Worm (Caenorhabditis elegans) whole organism, young adult: Measurements from ENCODE around the gene dlc-1.

Experiments used
- B0019.2 ChIP-seq: fragments of 200-800 bp; sonication (Bioruptor generic); conservative IDR thresholded peaks from 2 replicates; pipeline ENCODE4 v1.3.6; 2022; ENCODE audit warnings: missing genetic modification reagents, missing genetic modification characterization, missing compliant biosample characterization
- B0261.1 ChIP-seq: sonication (generic microtip); optimal IDR thresholded peaks from 2 replicates; lab custom pipeline; 2016; ENCODE audit warnings: mild to moderate bottlenecking, missing genetic modification characterization, moderate library complexity, missing compliant biosample characterization
- F37B4.10 ChIP-seq: fragments of 200-800 bp; sonication (Bioruptor generic); IDR thresholded peaks from 2 replicates; pipeline ENCODE4 v1.3.6; 2022; ENCODE audit warnings: missing genetic modification characterization, missing compliant biosample characterization
- F52B5.7 ChIP-seq: sonication (generic microtip); optimal IDR thresholded peaks from 2 replicates; lab custom pipeline; 2016; ENCODE audit warnings: mild to moderate bottlenecking, missing genetic modification characterization, missing compliant biosample characterization
- T26A5.8 ChIP-seq: sonication (generic microtip); optimal IDR thresholded peaks from 2 replicates; lab custom pipeline; 2016; ENCODE audit warnings: missing genetic modification characterization, missing compliant biosample characterization
- Y79H2A.3 ChIP-seq: fragments of 200-800 bp; sonication (Bioruptor generic); conservative IDR thresholded peaks from 2 replicates; pipeline ENCODE4 v1.3.6; 2022; ENCODE audit warnings: missing genetic modification reagents, missing genetic modification characterization, missing compliant biosample characterization
- Y95B8A.8 ChIP-seq: fragments of 200-800 bp; sonication (Bioruptor generic); IDR thresholded peaks from 2 replicates; pipeline ENCODE4 v1.3.6; 2022; ENCODE audit warnings: missing genetic modification reagents, missing genetic modification characterization, missing compliant biosample characterization
- akir-1 ChIP-seq: fragments of 200-800 bp; sonication (Bioruptor generic); optimal IDR thresholded peaks from 2 replicates; lab custom pipeline; 2018; ENCODE audit warnings: mild to moderate bottlenecking, missing genetic modification characterization, moderate library complexity, missing compliant biosample characterization
- ama-1 ChIP-seq, 3 experiments: fragments of 150-350 bp in 1 of 3; sonication (generic microtip) in 2 of 3; optimal IDR thresholded peaks; 2 replicates each; lab custom pipeline; 2014 to 2018; ENCODE audit warnings: missing biosample characterization in 2 of 3, missing genetic modification characterization in 2 of 3, missing genetic modification reagents in 2 of 3
- atf-7 ChIP-seq: sonication (generic microtip); optimal IDR thresholded peaks from 2 replicates; lab custom pipeline; 2017; ENCODE audit warnings: mild to moderate bottlenecking, missing genetic modification characterization, missing compliant biosample characterization
- attf-3 ChIP-seq: fragments of 200-800 bp; sonication (Bioruptor generic); conservative IDR thresholded peaks from 2 replicates; pipeline ENCODE4 v1.3.6; 2022; ENCODE audit warnings: missing genetic modification reagents, missing genetic modification characterization, missing compliant biosample characterization
- attf-5 ChIP-seq: fragments of 200-800 bp; sonication (Bioruptor generic); optimal IDR thresholded peaks from 2 replicates; lab custom pipeline; 2018; ENCODE audit warnings: mild to moderate bottlenecking, missing genetic modification characterization, missing compliant biosample characterization
- attf-6 ChIP-seq: fragments of 200-800 bp; sonication (Bioruptor generic); IDR thresholded peaks from 2 replicates; pipeline ENCODE4 v1.3.6; 2022; ENCODE audit warnings: missing genetic modification reagents, missing genetic modification characterization, missing compliant biosample characterization
- bed-1 ChIP-seq: fragments of 200-800 bp; sonication (Bioruptor generic); IDR thresholded peaks from 2 replicates; pipeline ENCODE4 v1.3.6; 2022; ENCODE audit warnings: missing genetic modification reagents, missing genetic modification characterization, missing compliant biosample characterization
- cebp-1 ChIP-seq, 2 experiments: fragments of 200-800 bp in 1 of 2; sonication (Bioruptor generic) in 1 of 2; sonication (generic microtip) in 1 of 2; IDR thresholded peaks in 1 of 2; optimal IDR thresholded peaks in 1 of 2; 2 replicates each; pipeline versions ENCODE4 v1.3.6 to Lab custom; 2017 to 2022; ENCODE audit warnings: missing compliant biosample characterization in 2 of 2, missing genetic modification characterization in 2 of 2, mild to moderate bottlenecking in 1 of 2, missing genetic modification reagents in 1 of 2, moderate library complexity in 1 of 2
- cebp-2 ChIP-seq: fragments of 200-800 bp; sonication (Bioruptor generic); IDR thresholded peaks from 2 replicates; pipeline ENCODE4 v1.3.6; 2022; ENCODE audit warnings: missing genetic modification characterization, missing compliant biosample characterization
- ceh-79 ChIP-seq: sonication (generic microtip); optimal IDR thresholded peaks from 2 replicates; lab custom pipeline; 2017; ENCODE audit warnings: mild to moderate bottlenecking, missing genetic modification characterization, missing compliant biosample characterization
- dox-1 ChIP-seq: fragments of 200-800 bp; sonication (Bioruptor generic); IDR thresholded peaks from 2 replicates; pipeline ENCODE4 v1.3.6; 2022; ENCODE audit warnings: missing genetic modification reagents, missing genetic modification characterization, missing compliant biosample characterization
- egl-44 ChIP-seq: fragments of 200-800 bp; sonication (Bioruptor generic); IDR thresholded peaks from 2 replicates; pipeline ENCODE4 v1.3.6; 2022; ENCODE audit warnings: missing genetic modification reagents, missing genetic modification characterization, missing compliant biosample characterization
- ets-4 ChIP-seq: fragments of 200-800 bp; sonication (Bioruptor generic); optimal IDR thresholded peaks from 2 replicates; lab custom pipeline; 2018; ENCODE audit warnings: mild to moderate bottlenecking, missing genetic modification characterization, missing compliant biosample characterization
- let-607 ChIP-seq, 2 experiments: fragments of 200-800 bp in 1 of 2; sonication (Bioruptor generic) in 1 of 2; sonication (generic microtip) in 1 of 2; optimal IDR thresholded peaks; 2 replicates each; lab custom pipeline; 2016 to 2018; ENCODE audit warnings: mild to moderate bottlenecking in 2 of 2, missing compliant biosample characterization in 2 of 2, missing genetic modification characterization in 2 of 2, moderate library complexity in 2 of 2, missing genotype in 1 of 2
- lin-40 ChIP-seq: sonication (generic microtip); optimal IDR thresholded peaks from 2 replicates; lab custom pipeline; 2016; ENCODE audit warnings: missing genetic modification characterization, mild to moderate bottlenecking, missing compliant biosample characterization, missing genotype, missing genetic modification reagents
- lin-54 ChIP-seq: fragments of 200-800 bp; sonication (Bioruptor generic); optimal IDR thresholded peaks from 2 replicates; lab custom pipeline; 2018; ENCODE audit warnings: mild to moderate bottlenecking, missing genetic modification characterization, missing compliant biosample characterization
- lsl-1 ChIP-seq: fragments of 200-800 bp; sonication (Bioruptor generic); optimal IDR thresholded peaks from 2 replicates; lab custom pipeline; 2018; ENCODE audit warnings: mild to moderate bottlenecking, missing genetic modification characterization, moderate library complexity, missing compliant biosample characterization
- madf-10 ChIP-seq: sonication (generic microtip); optimal IDR thresholded peaks from 2 replicates; lab custom pipeline; 2016; ENCODE audit warnings: mild to moderate bottlenecking, missing genetic modification characterization, missing compliant biosample characterization
- madf-6 ChIP-seq: fragments of 200-800 bp; sonication (Bioruptor generic); IDR thresholded peaks from 2 replicates; pipeline ENCODE4 v1.3.6; 2022; ENCODE audit warnings: missing genetic modification reagents, missing genetic modification characterization, missing compliant biosample characterization
- mes-4 ChIP-seq: sonication (generic microtip); optimal IDR thresholded peaks from 2 replicates; lab custom pipeline; 2016; ENCODE audit warnings: missing genotype, missing genetic modification characterization, missing compliant biosample characterization
- nhr-179 ChIP-seq: sonication (generic microtip); optimal IDR thresholded peaks from 2 replicates; lab custom pipeline; 2016; ENCODE audit warnings: mild to moderate bottlenecking, missing genetic modification characterization, missing compliant biosample characterization
- nhr-80 ChIP-seq: sonication (generic microtip); optimal IDR thresholded peaks from 2 replicates; lab custom pipeline; 2016; ENCODE audit warnings: missing genetic modification characterization, missing compliant biosample characterization
- repo-1 ChIP-seq: sonication (generic microtip); optimal IDR thresholded peaks from 2 replicates; lab custom pipeline; 2017; ENCODE audit warnings: mild to moderate bottlenecking, missing genetic modification characterization, missing compliant biosample characterization
- somi-1 ChIP-seq: fragments of 200-800 bp; sonication (Bioruptor generic); optimal IDR thresholded peaks from 2 replicates; lab custom pipeline; 2018; ENCODE audit warnings: mild to moderate bottlenecking, missing genetic modification characterization, missing compliant biosample characterization
- sptf-2 ChIP-seq: fragments of 200-800 bp; sonication (Bioruptor generic); optimal IDR thresholded peaks from 2 replicates; lab custom pipeline; 2018; ENCODE audit warnings: mild to moderate bottlenecking, missing genetic modification characterization, missing compliant biosample characterization
- tbp1 ChIP-seq: fragments of 200-800 bp; sonication (Bioruptor generic); optimal IDR thresholded peaks from 2 replicates; lab custom pipeline; 2018; ENCODE audit warnings: mild to moderate bottlenecking, missing genetic modification characterization, missing compliant biosample characterization
- xnd-1 ChIP-seq: sonication (generic microtip); optimal IDR thresholded peaks from 2 replicates; lab custom pipeline; 2016; ENCODE audit warnings: missing genotype, missing genetic modification reagents, missing genetic modification characterization, missing compliant biosample characterization
- zim-3 ChIP-seq: sonication (generic microtip); optimal IDR thresholded peaks from 2 replicates; lab custom pipeline; 2017; ENCODE audit warnings: mild to moderate bottlenecking, missing genetic modification characterization, moderate library complexity, missing compliant biosample characterization
- ztf-26 ChIP-seq: sonication (generic microtip); optimal IDR thresholded peaks from 2 replicates; lab custom pipeline; 2017; ENCODE audit warnings: missing genetic modification characterization, missing compliant biosample characterization
- ztf-28 ChIP-seq: fragments of 200-800 bp; sonication (Bioruptor generic); IDR thresholded peaks from 2 replicates; pipeline ENCODE4 v1.3.6; 2022; ENCODE audit warnings: missing genetic modification reagents, missing genetic modification characterization, missing compliant biosample characterization

Gene dlc-1

DNA sequence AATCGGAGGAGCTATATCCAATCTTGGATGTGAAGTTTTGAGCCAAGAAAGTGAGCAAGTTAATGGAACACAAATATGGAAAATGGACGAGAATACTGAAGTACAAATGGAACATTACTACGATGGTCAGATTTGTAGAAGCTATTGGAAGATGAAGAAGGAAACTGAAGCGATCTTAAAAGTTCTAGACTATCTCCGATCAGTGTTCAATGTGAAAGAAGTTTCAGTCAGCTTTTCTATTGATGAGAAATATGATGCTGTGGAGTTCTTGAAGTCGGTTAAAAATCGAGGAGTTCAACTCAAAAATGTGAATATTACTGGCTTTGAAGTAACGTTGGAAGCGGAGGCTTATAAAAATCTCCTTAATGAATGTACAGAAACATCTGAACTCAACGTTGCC is 35.5 kb upstream of the dlc-1 start:
- no peak for TF ChIP-seq B0261.1 (tag; lab: Kevin White, UChicago)
- TF ChIP-seq cebp-1 (GFP tag; IDR thresholded peaks at IDR 0.05; lab: Robert Waterston, UW): no peak
- TF ChIP-seq cebp-1 (tag; optimal IDR thresholded peaks at IDR 0.05; lab: Kevin White, UChicago): no peak
- TF ChIP-seq madf-10 (tag; lab: Kevin White, UChicago): no peak
- no peak for TF ChIP-seq F37B4.10
- no peak for TF ChIP-seq mes-4 (tag; lab: Kevin White, UChicago)
- no peak for TF ChIP-seq sptf-2 (GFP tag; lab: Kevin White, UChicago)
- TF ChIP-seq atf-7: no peak
- TF ChIP-seq B0019.2 (GFP tag; lab: Robert Waterston, UW): no peak
- no peak for TF ChIP-seq cebp-2 (GFP tag; lab: Robert Waterston, UW)
- TF ChIP-seq F52B5.7 (tag; lab: Kevin White, UChicago): no peak
- no peak for TF ChIP-seq zim-3 (tag; lab: Kevin White, UChicago)
- TF ChIP-seq let-607 (tag; optimal IDR thresholded peaks at IDR 0.05; lab: Kevin White, UChicago): no peak
- TF ChIP-seq ama-1 (optimal IDR thresholded peaks at IDR 0.05; lab: Kevin White, UChicago): no peak
- no peak for TF ChIP-seq ama-1 (GFP tag; optimal IDR thresholded peaks at IDR 0.05; lab: Kevin White, UChicago)
- no peak for TF ChIP-seq egl-44
- no peak for TF ChIP-seq tbp1 (GFP tag; lab: Kevin White, UChicago)
- TF ChIP-seq nhr-179 (tag; lab: Kevin White, UChicago): no peak
- TF ChIP-seq ztf-28: no peak
- TF ChIP-seq ceh-79: no peak
- TF ChIP-seq Y95B8A.8 (GFP tag; lab: Robert Waterston, UW): no peak
- no peak for TF ChIP-seq lsl-1 (GFP tag; lab: Kevin White, UChicago)

- TF ChIP-seq lin-54 (no peak), lin-40 (tag; lab: Kevin White, UChicago) (no peak), madf-6 (no peak), ama-1 (optimal IDR thresholded peaks at IDR 0.05; lab: Kevin White, UChicago) (no peak), ama-1 (GFP tag; optimal IDR thresholded peaks at IDR 0.05; lab: Kevin White, UChicago) (no peak), bed-1 (GFP tag; lab: Robert Waterston, UW) (no peak), somi-1 (GFP tag; lab: Kevin White, UChicago) (no peak), B0019.2 (GFP tag; lab: Robert Waterston, UW) (no peak), Y79H2A.3 (no peak), repo-1 (tag; lab: Kevin White, UChicago) (no peak), attf-5 (GFP tag; lab: Kevin White, UChicago) (no peak), T26A5.8 (tag; lab: Kevin White, UChicago) (no peak)
These were observed 34.6 kb upstream of the dlc-1 start, which contains the start of gene sdz-15 for ce11 chrIII:6498176-6498575. Gene sdz-15, plus strand, starts transcription at chrIII:6498476.

ce11 chrIII:6495191-6495723 is 31.7 kb upstream of the dlc-1 start, which contains the start of gene F23F12.13:
Gene F23F12.13, plus strand, starts transcription at chrIII:6495673.
- peak; percentile 54 for TF ChIP-seq nhr-80 (tag; lab: Kevin White, UChicago)
- no peak for TF ChIP-seq somi-1 (GFP tag; lab: Kevin White, UChicago)

- TF ChIP-seq F52B5.7 (tag; lab: Kevin White, UChicago) (no peak), mes-4 (tag; lab: Kevin White, UChicago) (no peak), madf-10 (tag; lab: Kevin White, UChicago) (no peak), attf-6 (no peak), ets-4 (GFP tag; lab: Kevin White, UChicago) (no peak), T26A5.8 (tag; lab: Kevin White, UChicago) (no peak), attf-3 (no peak), akir-1 (GFP tag; lab: Kevin White, UChicago) (no peak), ztf-26 (tag; lab: Kevin White, UChicago) (no peak), ama-1 (optimal IDR thresholded peaks at IDR 0.05; lab: Kevin White, UChicago) (no peak), ama-1 (GFP tag; optimal IDR thresholded peaks at IDR 0.05; lab: Kevin White, UChicago) (no peak), dox-1 (GFP tag; lab: Robert Waterston, UW) (no peak), xnd-1 (tag; lab: Kevin White, UChicago) (no peak)
These were observed 29.2 kb upstream of the dlc-1 start, which contains the start of gene srb-11 for ce11 chrIII:6492807-6493206. Gene srb-11, minus strand, starts transcription at chrIII:6492907.
